Fruit fly (Drosophila melanogaster) whole organism, embryonic: ENCODE measurements around the gene ens.

Experiments
- CG10366 ChIP-seq: fragments of 200-800 bp; sonication (Bioruptor generic); IDR thresholded peaks from 2 replicates; pipeline ENCODE4 v1.3.6; 2022; ENCODE audit warnings: missing biosample characterization, missing genetic modification characterization
- CG12942 ChIP-seq: fragments of 200-800 bp; sonication (Bioruptor generic); optimal IDR thresholded peaks from 3 replicates; lab custom pipeline; 2016; ENCODE audit warnings: missing biosample characterization, missing genetic modification characterization
- CG13287 ChIP-seq: fragments of 200-800 bp; sonication (Bioruptor generic); IDR thresholded peaks from 2 replicates; pipeline ENCODE4 v1.3.6; 2022; ENCODE audit warnings: missing biosample characterization, missing genetic modification characterization; ENCODE audit not compliant: partially characterized antibody
- CG15479 ChIP-seq: fragments of 200-800 bp; sonication (Bioruptor generic); optimal IDR thresholded peaks from 3 replicates; lab custom pipeline; 2019; ENCODE audit warnings: missing biosample characterization, mild to moderate bottlenecking, missing genetic modification characterization, moderate library complexity
- CG16813 ChIP-seq: fragments of 200-800 bp; sonication (Bioruptor generic); IDR thresholded peaks from 3 replicates; pipeline ENCODE4 v1.3.6; 2022; ENCODE audit warnings: missing biosample characterization, missing genetic modification characterization; ENCODE audit not compliant: partially characterized antibody
- CG17361 ChIP-seq: fragments of 200-800 bp; sonication (Bioruptor generic); IDR thresholded peaks from 3 replicates; pipeline ENCODE4 v1.3.6; 2022; ENCODE audit warnings: missing biosample characterization, missing genetic modification characterization
- CG2199 ChIP-seq: fragments of 200-800 bp; sonication (Bioruptor generic); IDR thresholded peaks from 3 replicates; pipeline ENCODE4 v1.3.6; 2022; ENCODE audit warnings: missing biosample characterization, missing genetic modification characterization
- CG32767 ChIP-seq: fragments of 200-800 bp; sonication (Bioruptor generic); IDR thresholded peaks from 2 replicates; pipeline ENCODE4 v1.3.6; 2022; ENCODE audit warnings: missing biosample characterization, missing genetic modification characterization
- CG32772 ChIP-seq: fragments of 200-800 bp; sonication (Bioruptor generic); IDR thresholded peaks from 2 replicates; pipeline ENCODE4 v1.3.6; 2022; ENCODE audit warnings: missing biosample characterization, missing genetic modification characterization
- CG34224 ChIP-seq: fragments of 200-800 bp; sonication (Bioruptor generic); IDR thresholded peaks from 3 replicates; pipeline ENCODE4 v1.3.6; 2022; ENCODE audit warnings: missing biosample characterization, missing genetic modification characterization; ENCODE audit not compliant: partially characterized antibody
- CG4282 ChIP-seq: fragments of 200-800 bp; sonication (Bioruptor generic); optimal IDR thresholded peaks from 2 replicates; lab custom pipeline; 2016; ENCODE audit warnings: missing biosample characterization, missing genetic modification characterization
- CG43689 ChIP-seq: fragments of 200-800 bp; sonication (Bioruptor generic); IDR thresholded peaks from 2 replicates; pipeline ENCODE4 v1.3.6; 2022; ENCODE audit warnings: missing biosample characterization, missing genetic modification characterization
- CG5180 ChIP-seq: fragments of 200-800 bp; sonication (Bioruptor generic); optimal IDR thresholded peaks from 3 replicates; lab custom pipeline; 2017; ENCODE audit warnings: missing biosample characterization, missing genetic modification characterization, mild to moderate bottlenecking, moderate library complexity, missing genetic modification reagents
- CG6854 ChIP-seq: fragments of 200-800 bp; sonication (Bioruptor generic); optimal IDR thresholded peaks from 3 replicates; lab custom pipeline; 2017; ENCODE audit warnings: missing biosample characterization, mild to moderate bottlenecking, missing genetic modification characterization
- CG8944 ChIP-seq: fragments of 200-800 bp; sonication (Bioruptor generic); optimal IDR thresholded peaks from 3 replicates; lab custom pipeline; 2016; ENCODE audit warnings: missing biosample characterization, missing genetic modification characterization
- Dbx ChIP-seq: fragments of 200-800 bp; sonication (Bioruptor generic); IDR thresholded peaks from 3 replicates; pipeline ENCODE4 v1.3.6; 2022; ENCODE audit warnings: missing biosample characterization, missing genetic modification characterization
- Deaf1 ChIP-seq: fragments of 200-800 bp; optimal IDR thresholded peaks from 3 replicates; lab custom pipeline; 2019; ENCODE audit warnings: missing biosample characterization, mild to moderate bottlenecking, missing genetic modification characterization, moderate library complexity
- Dref ChIP-seq: fragments of 200-800 bp; sonication (Bioruptor generic); IDR thresholded peaks from 2 replicates; pipeline ENCODE4 v1.3.6; 2022; ENCODE audit warnings: missing biosample characterization, missing genetic modification characterization
- HHEX ChIP-seq: fragments of 200-800 bp; sonication (Bioruptor generic); optimal IDR thresholded peaks from 3 replicates; lab custom pipeline; 2017; ENCODE audit warnings: missing biosample characterization, mild to moderate bottlenecking, missing genetic modification characterization, missing genetic modification reagents
- Hey ChIP-seq: fragments of 200-800 bp; sonication (Bioruptor generic); optimal IDR thresholded peaks from 3 replicates; lab custom pipeline; 2018; ENCODE audit warnings: missing biosample characterization, mild to moderate bottlenecking, missing genetic modification characterization
- HmgD ChIP-seq: fragments of 200-800 bp; sonication (Bioruptor generic); optimal IDR thresholded peaks from 3 replicates; lab custom pipeline; 2016; ENCODE audit warnings: missing biosample characterization, missing genetic modification characterization
- Lim3 ChIP-seq: fragments of 200-800 bp; sonication (Bioruptor generic); IDR thresholded peaks from 2 replicates; pipeline ENCODE4 v1.3.6; 2022; ENCODE audit warnings: missing biosample characterization, missing genetic modification characterization
- MTF-1 ChIP-seq: fragments of 200-800 bp; sonication (Bioruptor generic); optimal IDR thresholded peaks from 2 replicates; lab custom pipeline; 2018; ENCODE audit warnings: missing biosample characterization, mild to moderate bottlenecking, missing genetic modification characterization, borderline replicate concordance
- Med ChIP-seq: fragments of 200-800 bp; sonication (Bioruptor generic); peaks from one replicate; lab custom pipeline; 2016; ENCODE audit warnings: missing biosample characterization, missing genetic modification characterization, mild to moderate bottlenecking, inconsistent platforms, moderate library complexity
- Nf-YB ChIP-seq: fragments of 200-800 bp; sonication (Bioruptor generic); optimal IDR thresholded peaks from 3 replicates; lab custom pipeline; 2019; ENCODE audit warnings: missing biosample characterization, mild to moderate bottlenecking, missing genetic modification characterization, moderate library complexity
- Nf-YC ChIP-seq: fragments of 200-800 bp; optimal IDR thresholded peaks from 3 replicates; lab custom pipeline; 2019; ENCODE audit warnings: missing biosample characterization, mild to moderate bottlenecking, missing genetic modification characterization, moderate library complexity
- Pdp1 ChIP-seq, 2 experiments: fragments of 200-800 bp; sonication (Bioruptor generic); optimal IDR thresholded peaks; 3 replicates each; lab custom pipeline; 2016; ENCODE audit warnings: missing biosample characterization in 2 of 2, missing genetic modification characterization in 2 of 2, mild to moderate bottlenecking in 1 of 2, moderate library complexity in 1 of 2
- abd-A ChIP-seq: fragments of 200-800 bp; sonication (Bioruptor generic); optimal IDR thresholded peaks from 3 replicates; lab custom pipeline; 2019; ENCODE audit warnings: missing biosample characterization, mild to moderate bottlenecking, missing genetic modification characterization, moderate library complexity
- ac ChIP-seq: fragments of 200-800 bp; sonication (Bioruptor generic); optimal IDR thresholded peaks from 3 replicates; lab custom pipeline; 2017; ENCODE audit warnings: missing biosample characterization, mild to moderate bottlenecking, missing genetic modification characterization
- ewg ChIP-seq: fragments of 200-800 bp; sonication (Bioruptor generic); optimal IDR thresholded peaks from 3 replicates; lab custom pipeline; 2017; ENCODE audit warnings: mild to moderate bottlenecking, missing biosample characterization, missing genetic modification reagents, missing genetic modification characterization
- eyg ChIP-seq: fragments of 200-800 bp; sonication (Bioruptor generic); optimal IDR thresholded peaks from 3 replicates; lab custom pipeline; 2016; ENCODE audit warnings: missing biosample characterization, missing genetic modification characterization
- fru ChIP-seq: fragments of >200 bp; optimal IDR thresholded peaks from 2 replicates; lab custom pipeline; 2017
- gsb-n ChIP-seq: fragments of 200-800 bp; sonication (Bioruptor generic); optimal IDR thresholded peaks from 3 replicates; lab custom pipeline; 2018; ENCODE audit warnings: missing biosample characterization, mild to moderate bottlenecking, missing genetic modification characterization
- kah ChIP-seq: fragments of 200-800 bp; sonication (Bioruptor generic); optimal IDR thresholded peaks from 2 replicates; lab custom pipeline; 2018; ENCODE audit warnings: missing biosample characterization, mild to moderate bottlenecking, missing genetic modification characterization
- nerfin-1 ChIP-seq: fragments of 200-800 bp; sonication (Bioruptor generic); optimal IDR thresholded peaks from 3 replicates; lab custom pipeline; 2019; ENCODE audit warnings: missing biosample characterization, mild to moderate bottlenecking, missing genetic modification characterization, moderate library complexity
- onecut ChIP-seq: fragments of 200-800 bp; sonication (Bioruptor generic); IDR thresholded peaks from 2 replicates; pipeline ENCODE4 v1.3.6; 2022; ENCODE audit warnings: missing biosample characterization, missing genetic modification characterization
- pan ChIP-seq, 4 experiments: fragments of >200 bp in 3 of 4; fragments of 200-800 bp in 1 of 4; sonication (Bioruptor generic) in 1 of 4; optimal IDR thresholded peaks in 3 of 4; IDR thresholded peaks in 1 of 4; 2 replicates each; pipeline versions ENCODE4 v1.3.6 to Lab custom; 2017 to 2022; ENCODE audit warnings: missing biosample characterization in 2 of 4, missing genetic modification characterization in 2 of 4, mixed read lengths in 1 of 4
- pho ChIP-seq: fragments of 200-800 bp; sonication (Bioruptor generic); optimal IDR thresholded peaks from 2 replicates; lab custom pipeline; 2016; ENCODE audit warnings: missing biosample characterization, missing genetic modification characterization
- pros ChIP-seq: fragments of 200-800 bp; sonication (Bioruptor generic); optimal IDR thresholded peaks from 3 replicates; lab custom pipeline; 2019; ENCODE audit warnings: missing biosample characterization, mild to moderate bottlenecking, missing genetic modification characterization, moderate library complexity
- row ChIP-seq: fragments of 200-800 bp; sonication (Bioruptor generic); IDR thresholded peaks from 3 replicates; pipeline ENCODE4 v1.3.6; 2022; ENCODE audit warnings: missing biosample characterization, missing genetic modification characterization
- stc ChIP-seq: fragments of 200-800 bp; sonication (Bioruptor generic); IDR thresholded peaks from 2 replicates; pipeline ENCODE4 v1.3.6; 2022; ENCODE audit warnings: missing biosample characterization, missing genetic modification characterization
- tgo ChIP-seq: fragments of 200-800 bp; sonication (Bioruptor generic); IDR thresholded peaks from 3 replicates; pipeline ENCODE4 v1.3.6; 2022; ENCODE audit warnings: missing biosample characterization, missing genetic modification characterization

ens gene

DNA sequence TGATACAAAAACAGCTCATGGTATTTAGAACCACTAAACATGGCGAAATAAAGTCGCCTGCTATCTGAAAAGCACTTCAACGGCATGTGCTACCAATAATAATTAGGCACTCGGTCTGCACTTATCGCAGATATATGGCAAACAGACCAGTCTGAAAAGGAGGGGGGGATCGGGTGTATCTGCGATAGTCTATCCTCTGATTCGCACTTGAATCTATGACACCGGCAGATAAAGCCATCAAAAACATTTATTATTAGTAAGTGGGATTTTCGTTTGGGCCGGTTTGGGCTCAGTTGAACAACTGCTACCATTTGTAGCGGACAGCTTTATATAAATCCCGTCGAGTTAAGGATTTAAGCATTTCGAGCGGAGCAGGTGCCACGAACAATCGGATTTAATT is 47.1 kb downstream of the ens start, which contains the start of gene CG14989:
Gene CG14989, plus strand, starts transcription at position 301 of the 400 bp plus-strand sequence.
- no peak for TF ChIP-seq Lim3
- no peak for TF ChIP-seq MTF-1 (GFP tag; lab: Kevin White, UChicago)
- no peak for TF ChIP-seq CG5180 (GFP tag; lab: Kevin White, UChicago)
- no peak for TF ChIP-seq CG13287 (GFP tag; lab: Robert Waterston, UW)
- no peak for TF ChIP-seq tgo
- no peak for TF ChIP-seq CG12942 (GFP tag; lab: Kevin White, UChicago)
- no peak for TF ChIP-seq eyg (GFP tag; lab: Kevin White, UChicago)
- no peak for TF ChIP-seq CG4282 (GFP tag; lab: Kevin White, UChicago)

DNA sequence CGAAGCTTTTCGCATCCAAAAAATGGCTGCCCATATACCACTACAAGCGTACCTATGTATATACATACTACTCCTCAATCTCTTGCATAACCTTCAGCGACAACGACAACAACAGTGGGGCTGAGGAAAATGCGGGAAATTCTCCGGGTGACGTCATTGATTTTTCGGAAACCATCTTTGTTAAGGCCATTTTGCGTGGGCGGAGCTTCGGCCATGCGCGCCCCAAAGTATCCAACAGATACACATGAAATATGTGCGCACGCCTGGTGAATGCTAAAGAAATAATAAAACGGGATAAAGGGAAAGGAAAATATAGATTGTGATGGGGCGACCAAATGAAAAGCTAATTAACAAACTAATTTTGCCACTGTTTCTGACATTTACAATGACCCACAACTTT is 48.5 kb downstream of the ens start:
- peak in 1 of 2 experiments; percentile 57 for TF ChIP-seq Pdp1 (GFP tag; optimal IDR thresholded peaks at IDR 0.05; lab: Kevin White, UChicago)
- no peak for TF ChIP-seq CG10366 (GFP tag; lab: Robert Waterston, UW)
- TF ChIP-seq Nf-YB (GFP tag; lab: Kevin White, UChicago): peak; percentile 30
- peak; percentile 76 for TF ChIP-seq ewg (GFP tag; lab: Kevin White, UChicago)
- TF ChIP-seq CG43689: no peak
- no peak for TF ChIP-seq CG16813 (GFP tag; lab: Robert Waterston, UW)
- TF ChIP-seq CG6854 (GFP tag; lab: Kevin White, UChicago): no peak
- no peak for TF ChIP-seq fru (lab: Kevin White, UChicago)
- peak; percentile 52 for TF ChIP-seq onecut
- peak; percentile 77 for TF ChIP-seq Nf-YC
- TF ChIP-seq Med: no peak
- peak; percentile 43; the same call in 1 of the 2 replicates for TF ChIP-seq CG32767

DNA sequence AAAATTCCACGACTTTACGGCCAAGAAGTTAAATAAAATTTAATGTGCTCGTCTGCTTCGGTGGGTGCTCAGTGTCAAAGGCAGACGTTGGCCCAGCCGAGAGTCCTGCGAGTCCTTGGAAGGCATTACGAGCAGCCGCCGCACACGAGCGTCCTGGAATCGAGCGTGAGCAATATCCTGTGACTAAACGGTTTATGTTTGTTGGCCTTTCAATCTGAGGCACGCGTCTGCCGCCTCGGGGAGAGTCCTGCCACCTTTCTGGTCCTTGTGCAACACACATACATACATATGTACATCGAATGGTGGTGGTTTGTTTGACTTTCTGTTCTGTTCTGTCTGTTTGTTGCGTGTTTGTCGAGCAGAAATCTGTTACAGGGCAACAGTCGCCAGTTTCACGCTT is 50.9 kb downstream of the ens start:
- TF ChIP-seq abd-A (peak; percentile 64), CG34224 (GFP tag; lab: Robert Waterston, UW) (no peak), Deaf1 (tag; lab: Kevin White, UChicago) (peak; percentile 28), Hey (tag; lab: Kevin White, UChicago) (peak; percentile 94), CG2199 (no peak), Dbx (GFP tag; lab: Robert Waterston, UW) (no peak), pho (GFP tag; lab: Kevin White, UChicago) (no peak), gsb-n (tag; lab: Kevin White, UChicago) (peak; percentile 79), nerfin-1 (tag; lab: Kevin White, UChicago) (peak; percentile 10), Dref (GFP tag; lab: Robert Waterston, UW) (0 out of 2 replicates have a peak, but pooled peaks have one; percentile 17), CG32767 (no peak), pros (GFP tag; lab: Kevin White, UChicago) (peak; percentile 57), CG32772 (GFP tag; lab: Robert Waterston, UW) (no peak), ac (GFP tag; lab: Kevin White, UChicago) (no peak)

DNA sequence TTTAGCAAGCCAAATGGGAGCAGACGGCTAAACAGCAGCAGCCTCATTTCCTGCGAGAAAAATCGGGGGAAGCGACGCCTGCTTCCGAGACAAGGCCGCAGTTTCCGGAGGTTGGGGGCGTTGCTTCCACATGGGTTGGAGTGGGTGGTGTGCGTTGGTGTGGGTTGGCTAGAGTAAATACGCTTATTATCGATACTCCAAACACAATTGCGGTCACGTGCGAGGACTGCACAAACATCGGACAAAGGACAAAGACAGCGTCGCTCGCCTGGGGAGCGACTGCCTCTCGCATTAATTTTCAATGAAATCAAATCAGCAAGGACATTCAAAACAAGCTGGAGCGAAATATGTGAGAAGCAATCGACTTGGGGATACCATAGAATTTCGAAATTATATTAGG is 53.1 kb downstream of the ens start:
- TF ChIP-seq HHEX (GFP tag; lab: Kevin White, UChicago) (no peak), CG17361 (GFP tag; lab: Robert Waterston, UW) (no peak), Hey (tag; lab: Kevin White, UChicago) (peak; percentile 91), CG15479 (GFP tag; lab: Kevin White, UChicago) (no peak), pan (optimal IDR thresholded peaks at IDR 0.05; lab: Kevin White, UChicago) (no peak), pan (GFP tag; optimal IDR thresholded peaks at IDR 0.05 in 1 of 2, IDR thresholded peaks at IDR 0.05 in 1 of 2) (no peak), HmgD (GFP tag; lab: Kevin White, UChicago) (no peak), stc (no peak), kah (no peak), CG8944 (GFP tag; lab: Kevin White, UChicago) (no peak), row (0 out of 3 replicates have a peak, but pooled peaks have one; percentile 8)
